Fruit fly (Drosophila melanogaster) whole organism, embryonic: ENCODE measurements around the gene Atat.

Experiments
- CG10147 ChIP-seq: fragments of 200-800 bp; sonication (Bioruptor generic); optimal IDR thresholded peaks from 2 replicates; lab custom pipeline; 2019; ENCODE audit warnings: missing biosample characterization, mild to moderate bottlenecking, missing genetic modification characterization, moderate library complexity
- CG10654 ChIP-seq: fragments of 200-800 bp; sonication (Bioruptor generic); optimal IDR thresholded peaks from 2 replicates; lab custom pipeline; 2016; ENCODE audit warnings: missing biosample characterization, missing genetic modification characterization
- CG12769 ChIP-seq: fragments of 200-800 bp; sonication (Bioruptor generic); optimal IDR thresholded peaks from 2 replicates; lab custom pipeline; 2019; ENCODE audit warnings: missing biosample characterization, mild to moderate bottlenecking, missing genetic modification characterization, moderate library complexity
- CG15696 ChIP-seq: fragments of 200-800 bp; sonication (Bioruptor generic); optimal IDR thresholded peaks from 2 replicates; lab custom pipeline; 2019; ENCODE audit warnings: missing biosample characterization, mild to moderate bottlenecking, missing genetic modification characterization, moderate library complexity
- CG1647 ChIP-seq: fragments of 200-800 bp; sonication (Bioruptor generic); optimal IDR thresholded peaks from 3 replicates; lab custom pipeline; 2016; ENCODE audit warnings: missing biosample characterization, missing genetic modification characterization
- CG18764 ChIP-seq: fragments of 200-800 bp; sonication (Bioruptor generic); optimal IDR thresholded peaks from 3 replicates; lab custom pipeline; 2016; ENCODE audit warnings: missing biosample characterization, missing genetic modification characterization
- CG2116 ChIP-seq: fragments of 200-800 bp; sonication (Bioruptor generic); optimal IDR thresholded peaks from 3 replicates; lab custom pipeline; 2018; ENCODE audit warnings: missing biosample characterization, mild to moderate bottlenecking, missing genetic modification characterization
- CG2199 ChIP-seq: fragments of 200-800 bp; sonication (Bioruptor generic); IDR thresholded peaks from 3 replicates; pipeline ENCODE4 v1.3.6; 2022; ENCODE audit warnings: missing biosample characterization, missing genetic modification characterization
- CG3163 ChIP-seq: fragments of 200-800 bp; sonication (Bioruptor generic); optimal IDR thresholded peaks from 3 replicates; lab custom pipeline; 2016; ENCODE audit warnings: missing biosample characterization, missing genetic modification characterization
- CG32532 ChIP-seq: fragments of 200-800 bp; sonication (Bioruptor generic); IDR thresholded peaks from 2 replicates; pipeline ENCODE4 v1.3.6; 2022; ENCODE audit warnings: missing biosample characterization, missing genetic modification characterization
- CG34422 ChIP-seq: fragments of 200-800 bp; sonication (Bioruptor generic); IDR thresholded peaks from 3 replicates; pipeline ENCODE4 v1.3.6; 2022; ENCODE audit warnings: missing biosample characterization, missing genetic modification characterization
- CG4404 ChIP-seq: fragments of 200-800 bp; sonication (Bioruptor generic); IDR thresholded peaks from 2 replicates; pipeline ENCODE4 v1.3.6; 2022; ENCODE audit warnings: missing biosample characterization, missing genetic modification characterization
- CG6654 ChIP-seq: fragments of 200-800 bp; sonication (Bioruptor generic); optimal IDR thresholded peaks from 2 replicates; lab custom pipeline; 2017; ENCODE audit warnings: missing biosample characterization, mild to moderate bottlenecking, missing genetic modification characterization
- CG8765 ChIP-seq: fragments of 200-800 bp; sonication (Bioruptor generic); IDR thresholded peaks from 2 replicates; pipeline ENCODE4 v1.3.6; 2022; ENCODE audit warnings: missing biosample characterization, missing genetic modification characterization
- Camta ChIP-seq: fragments of 200-800 bp; sonication (Bioruptor generic); optimal IDR thresholded peaks from 2 replicates; lab custom pipeline; 2016; ENCODE audit warnings: missing biosample characterization, missing genetic modification characterization
- Chrac-16 ChIP-seq: fragments of 200-800 bp; sonication (Bioruptor generic); optimal IDR thresholded peaks from 3 replicates; lab custom pipeline; 2016; ENCODE audit warnings: missing biosample characterization, missing genetic modification characterization
- Dfd ChIP-seq, 2 experiments: fragments of >200 bp; optimal IDR thresholded peaks; 2 replicates each; lab custom pipeline; 2017; ENCODE audit warnings: missing biosample characterization in 2 of 2, missing genetic modification characterization in 2 of 2
- Fer1 ChIP-seq: fragments of 200-800 bp; sonication (Bioruptor generic); optimal IDR thresholded peaks from 2 replicates; lab custom pipeline; 2017; ENCODE audit warnings: missing biosample characterization, mild to moderate bottlenecking, missing genetic modification characterization
- GATAe ChIP-seq: fragments of 200-800 bp; sonication (Bioruptor generic); conservative IDR thresholded peaks from 2 replicates; pipeline ENCODE4 v1.3.6; 2022; ENCODE audit warnings: missing biosample characterization, missing genetic modification characterization
- HLH4C ChIP-seq: fragments of 200-800 bp; sonication (Bioruptor generic); IDR thresholded peaks from 3 replicates; pipeline ENCODE4 v1.3.6; 2022; ENCODE audit warnings: missing biosample characterization, missing genetic modification characterization; ENCODE audit not compliant: partially characterized antibody
- HLHmδ ChIP-seq: fragments of 200-800 bp; sonication (Bioruptor generic); optimal IDR thresholded peaks from 2 replicates; lab custom pipeline; 2018; ENCODE audit warnings: missing biosample characterization, mild to moderate bottlenecking, missing genetic modification characterization, moderate library complexity
- Hey ChIP-seq: fragments of 200-800 bp; sonication (Bioruptor generic); optimal IDR thresholded peaks from 3 replicates; lab custom pipeline; 2018; ENCODE audit warnings: missing biosample characterization, mild to moderate bottlenecking, missing genetic modification characterization
- HmgD ChIP-seq: fragments of 200-800 bp; sonication (Bioruptor generic); optimal IDR thresholded peaks from 3 replicates; lab custom pipeline; 2016; ENCODE audit warnings: missing biosample characterization, missing genetic modification characterization
- Max ChIP-seq: fragments of 200-800 bp; sonication (Bioruptor generic); optimal IDR thresholded peaks from 2 replicates; lab custom pipeline; 2016; ENCODE audit warnings: missing biosample characterization, mild to moderate bottlenecking, missing genetic modification characterization
- NC2β ChIP-seq: fragments of 200-800 bp; sonication (Bioruptor generic); optimal IDR thresholded peaks from 2 replicates; lab custom pipeline; 2016; ENCODE audit warnings: missing biosample characterization, missing genetic modification characterization
- Opbp ChIP-seq: fragments of 200-800 bp; sonication (Bioruptor generic); IDR thresholded peaks from 3 replicates; pipeline ENCODE4 v1.3.6; 2022; ENCODE audit warnings: missing biosample characterization, missing genetic modification characterization; ENCODE audit not compliant: partially characterized antibody
- Poxn ChIP-seq: fragments of 200-800 bp; sonication (Bioruptor generic); IDR thresholded peaks from 2 replicates; pipeline ENCODE4 v1.3.6; 2022; ENCODE audit warnings: missing biosample characterization, missing genetic modification characterization
- Stat92E ChIP-seq, 3 experiments: fragments of >200 bp in 2 of 3; fragments of 200-800 bp in 1 of 3; sonication (Bioruptor generic) in 1 of 3; optimal IDR thresholded peaks; 2 replicates each; lab custom pipeline; 2017 to 2019; ENCODE audit warnings: missing biosample characterization in 3 of 3, missing genetic modification characterization in 3 of 3, mild to moderate bottlenecking in 1 of 3, moderate library complexity in 1 of 3
- Vsx1 ChIP-seq: fragments of 200-800 bp; sonication (Bioruptor generic); optimal IDR thresholded peaks from 2 replicates; lab custom pipeline; 2017; ENCODE audit warnings: missing biosample characterization, mild to moderate bottlenecking, missing genetic modification characterization, missing genetic modification reagents
- bbx ChIP-seq: fragments of 200-800 bp; sonication (Bioruptor generic); IDR thresholded peaks from 2 replicates; pipeline ENCODE4 v1.3.6; 2022; ENCODE audit warnings: missing biosample characterization, missing genetic modification characterization; ENCODE audit not compliant: partially characterized antibody
- crc ChIP-seq: fragments of 200-800 bp; sonication (Bioruptor generic); optimal IDR thresholded peaks from 2 replicates; lab custom pipeline; 2016; ENCODE audit warnings: missing biosample characterization, missing genetic modification characterization
- fd102C ChIP-seq: fragments of 200-800 bp; sonication (Bioruptor generic); optimal IDR thresholded peaks from 2 replicates; lab custom pipeline; 2018; ENCODE audit warnings: missing biosample characterization, mild to moderate bottlenecking, missing genetic modification characterization, moderate library complexity
- fd3F ChIP-seq: fragments of 200-800 bp; sonication (Bioruptor generic); optimal IDR thresholded peaks from 2 replicates; lab custom pipeline; 2018; ENCODE audit warnings: missing biosample characterization, mild to moderate bottlenecking, missing genetic modification characterization, moderate library complexity
- fd64A ChIP-seq: fragments of 200-800 bp; sonication (Bioruptor generic); optimal IDR thresholded peaks from 3 replicates; lab custom pipeline; 2018; ENCODE audit warnings: missing biosample characterization, mild to moderate bottlenecking, missing genetic modification characterization
- grn ChIP-seq: fragments of 200-800 bp; sonication (Bioruptor generic); optimal IDR thresholded peaks from 3 replicates; lab custom pipeline; 2017; ENCODE audit warnings: missing biosample characterization, missing genetic modification characterization
- gro ChIP-seq: fragments of 200-800 bp; sonication (Bioruptor generic); optimal IDR thresholded peaks from 2 replicates; lab custom pipeline; 2016; ENCODE audit warnings: missing biosample characterization, missing genetic modification characterization
- inv ChIP-seq: fragments of 200-800 bp; sonication (Bioruptor generic); IDR thresholded peaks from 2 replicates; pipeline ENCODE4 v1.3.6; 2022; ENCODE audit warnings: missing biosample characterization, missing genetic modification characterization; ENCODE audit not compliant: partially characterized antibody
- jing ChIP-seq: fragments of 200-800 bp; sonication (Bioruptor generic); optimal IDR thresholded peaks from 2 replicates; lab custom pipeline; 2018; ENCODE audit warnings: missing biosample characterization, mild to moderate bottlenecking, missing genetic modification characterization
- lbe ChIP-seq: fragments of 200-800 bp; sonication (Bioruptor generic); optimal IDR thresholded peaks from 2 replicates; lab custom pipeline; 2016; ENCODE audit warnings: missing biosample characterization, mild to moderate bottlenecking, missing genetic modification characterization
- mam ChIP-seq: fragments of 200-800 bp; sonication (Bioruptor generic); optimal IDR thresholded peaks from 3 replicates; lab custom pipeline; 2016; ENCODE audit warnings: missing biosample characterization, missing genetic modification characterization
- odd ChIP-seq: fragments of 200-800 bp; sonication (Bioruptor generic); optimal IDR thresholded peaks from 2 replicates; lab custom pipeline; 2017; ENCODE audit warnings: missing biosample characterization, mild to moderate bottlenecking, missing genetic modification characterization
- pb ChIP-seq: fragments of 200-800 bp; sonication (Bioruptor generic); optimal IDR thresholded peaks from 3 replicates; lab custom pipeline; 2016; ENCODE audit warnings: missing biosample characterization, missing genetic modification characterization
- sc ChIP-seq, 3 experiments: fragments of >200 bp in 2 of 3; fragments of 200-800 bp in 1 of 3; sonication (Bioruptor generic) in 1 of 3; optimal IDR thresholded peaks; 2 replicates in 2 of 3; 3 replicates in 1 of 3; lab custom pipeline; 2017; ENCODE audit warnings: mild to moderate bottlenecking in 1 of 3, missing biosample characterization in 1 of 3, missing genetic modification characterization in 1 of 3, missing genetic modification reagents in 1 of 3
- sens ChIP-seq: fragments of 200-800 bp; sonication (Bioruptor generic); peaks from one replicate; lab custom pipeline; 2016; ENCODE audit warnings: missing biosample characterization, missing genetic modification characterization
- sens-2 ChIP-seq: fragments of 200-800 bp; sonication (Bioruptor generic); IDR thresholded peaks from 2 replicates; pipeline ENCODE4 v1.3.6; 2022; ENCODE audit warnings: missing biosample characterization, missing genetic modification characterization
- sim ChIP-seq: fragments of 200-800 bp; sonication (Bioruptor generic); IDR thresholded peaks from 2 replicates; pipeline ENCODE4 v1.3.6; 2022; ENCODE audit warnings: missing biosample characterization, missing genetic modification characterization
- sna ChIP-seq: fragments of 200-800 bp; sonication (Bioruptor generic); IDR thresholded peaks from 2 replicates; pipeline ENCODE4 v1.3.6; 2022; ENCODE audit warnings: missing biosample characterization, missing genetic modification characterization; ENCODE audit not compliant: partially characterized antibody
- ttk ChIP-seq: fragments of 200-800 bp; sonication (Bioruptor generic); IDR thresholded peaks from 2 replicates; pipeline ENCODE4 v2.1.2; 2022; ENCODE audit warnings: missing biosample characterization, missing genetic modification characterization
- vvl ChIP-seq: fragments of 200-800 bp; sonication (Bioruptor generic); IDR thresholded peaks from 2 replicates; pipeline ENCODE4 v1.3.6; 2022; ENCODE audit warnings: missing biosample characterization, missing genetic modification characterization

The Atat gene

dm6 chr3L:9462247-9462769, 35.8 kb upstream of the Atat start:
- TF ChIP-seq CG6654 (GFP tag; lab: Kevin White, UChicago), result peak; percentile 64
- TF ChIP-seq sens, result peak; percentile 98
- TF ChIP-seq sens-2 (GFP tag; lab: Robert Waterston, UW), result peak; percentile 58; the same call in 1 of the 2 replicates
- peak; percentile 75 for TF ChIP-seq Camta
- peak; percentile 93 for TF ChIP-seq CG10147 (GFP tag; lab: Kevin White, UChicago)
- no peak for TF ChIP-seq Dfd (GFP tag; optimal IDR thresholded peaks at IDR 0.05; lab: Kevin White, UChicago)
- TF ChIP-seq CG4404 (GFP tag; lab: Robert Waterston, UW), result peak; percentile 47; the same call in 1 of the 2 replicates
- TF ChIP-seq Opbp (GFP tag; lab: Robert Waterston, UW), result peak; percentile 53; the same call in 2 of the 3 replicates
- TF ChIP-seq CG3163 (GFP tag; lab: Kevin White, UChicago), result peak; percentile 50
- TF ChIP-seq CG8765, result peak; percentile 11; the same call in 1 of the 2 replicates
- peak; percentile 90; the same call in 2 of the 3 replicates for TF ChIP-seq CG2199 (GFP tag; lab: Robert Waterston, UW)
- TF ChIP-seq Vsx1 (GFP tag; lab: Kevin White, UChicago), result peak; percentile 91
- TF ChIP-seq Stat92E (GFP tag; optimal IDR thresholded peaks at IDR 0.05; lab: Kevin White, UChicago), result peak in 1 of 3 experiments; percentile 95
- peak; percentile 29; the same call in 1 of the 2 replicates for TF ChIP-seq ttk (GFP tag; lab: Robert Waterston, UW)
- peak; percentile 58; the same call in 1 of the 2 replicates for TF ChIP-seq sna
- no peak for TF ChIP-seq HLHmδ (GFP tag; lab: Kevin White, UChicago)
- TF ChIP-seq GATAe, result no peak
- TF ChIP-seq grn (GFP tag; lab: Kevin White, UChicago), result no peak
- peak; percentile 45 for TF ChIP-seq CG1647 (GFP tag; lab: Kevin White, UChicago)
- TF ChIP-seq CG32532 (GFP tag; lab: Robert Waterston, UW), result peak; percentile 73; the same call in 1 of the 2 replicates
- peak; percentile 91 for TF ChIP-seq vvl (GFP tag; lab: Robert Waterston, UW)
- peak; percentile 95 for TF ChIP-seq Fer1
- TF ChIP-seq HLH4C (GFP tag; lab: Robert Waterston, UW), result no peak
- TF ChIP-seq CG2116 (GFP tag; lab: Kevin White, UChicago), result peak; percentile 52
- peak; percentile 37 for TF ChIP-seq fd102C (GFP tag; lab: Kevin White, UChicago)
- no peak; the same call in 1 of the 3 replicates for TF ChIP-seq CG34422
- TF ChIP-seq CG10654 (GFP tag; lab: Kevin White, UChicago), result peak; percentile 74
- no peak for TF ChIP-seq Hey (tag; lab: Kevin White, UChicago)
- TF ChIP-seq Poxn (GFP tag; lab: Robert Waterston, UW), result no peak
- peak; percentile 82 for TF ChIP-seq lbe
- peak; percentile 63 for TF ChIP-seq crc
- no peak for TF ChIP-seq HmgD (GFP tag; lab: Kevin White, UChicago)
- peak; percentile 76 for TF ChIP-seq gro (GFP tag; lab: Kevin White, UChicago)
- TF ChIP-seq pb (GFP tag; lab: Kevin White, UChicago), result peak; percentile 40
- TF ChIP-seq Max (GFP tag; lab: Kevin White, UChicago), result peak; percentile 90
- peak; percentile 91 for TF ChIP-seq odd (GFP tag; lab: Kevin White, UChicago)
- TF ChIP-seq inv (GFP tag; lab: Robert Waterston, UW), result no peak
- no peak for TF ChIP-seq sc (optimal IDR thresholded peaks at IDR 0.05; lab: Kevin White, UChicago)
- peak; percentile 82 for TF ChIP-seq sc (GFP tag; optimal IDR thresholded peaks at IDR 0.05; lab: Kevin White, UChicago)
- peak; percentile 24 for TF ChIP-seq jing
- TF ChIP-seq fd64A (GFP tag; lab: Kevin White, UChicago), result peak; percentile 62
- TF ChIP-seq CG18764 (GFP tag; lab: Kevin White, UChicago), result peak; percentile 79
- TF ChIP-seq bbx, result peak; percentile 72
- TF ChIP-seq sim (GFP tag; lab: Robert Waterston, UW), result 0 out of 2 replicates have a peak, but pooled peaks have one; percentile 34
- TF ChIP-seq Chrac-16, result peak; percentile 65
- TF ChIP-seq CG15696 (tag; lab: Kevin White, UChicago), result peak; percentile 90
- TF ChIP-seq mam (GFP tag; lab: Kevin White, UChicago), result peak; percentile 63
- peak; percentile 76 for TF ChIP-seq fd3F (GFP tag; lab: Kevin White, UChicago)
- TF ChIP-seq CG12769, result peak; percentile 52
- TF ChIP-seq NC2β, result peak; percentile 67
